Worm (Caenorhabditis elegans): ENCODE measurements around the gene bcl-7.

bcl-7 gene

ce11 chrIII:5942104-5942503, 16.2 kb downstream of the bcl-7 start (continued):
- TF ChIP-seq ceh-100 (GFP tag; IDR thresholded peaks at IDR 0.05) (no peak), gei-17 (GFP tag; optimal IDR thresholded peaks at IDR 0.05) (no peak), lsl-1 (GFP tag; optimal IDR thresholded peaks at IDR 0.05) (no peak), mcd-1 (GFP tag; IDR thresholded peaks at IDR 0.05) (no peak), akir-1 (GFP tag; optimal IDR thresholded peaks at IDR 0.05) (no peak), madf-8 (GFP tag; conservative IDR thresholded peaks at IDR 0.05) (no peak), cebp-1 (GFP tag; IDR thresholded peaks at IDR 0.05) (no peak), cebp-1 (tag; optimal IDR thresholded peaks at IDR 0.05) (no peak), F52B5.7 (tag; optimal IDR thresholded peaks at IDR 0.05) (no peak), mes-4 (tag; optimal IDR thresholded peaks at IDR 0.05) (no peak), attf-3 (GFP tag; conservative IDR thresholded peaks at IDR 0.05) (no peak), ztf-25 (GFP tag; IDR thresholded peaks at IDR 0.05) (no peak), ceh-40 (GFP tag; IDR thresholded peaks at IDR 0.05) (peak; percentile 49; the same call in 1 of the 2 replicates), dox-1 (GFP tag; IDR thresholded peaks at IDR 0.05) (peak; percentile 34), ztf-22 (GFP tag; optimal IDR thresholded peaks at IDR 0.05) (no peak), lin-35 (GFP tag; optimal IDR thresholded peaks at IDR 0.05) (peak in 1 of 3 experiments; percentile 51), xnd-1 (tag; optimal IDR thresholded peaks at IDR 0.05) (no peak)

- TF ChIP-seq F39B2.1 (GFP tag; IDR thresholded peaks at IDR 0.05) (0 out of 2 replicates have a peak, but pooled peaks have one; percentile 4), Y79H2A.3 (GFP tag; conservative IDR thresholded peaks at IDR 0.05) (peak; percentile 92; the same call in 1 of the 2 replicates), ceh-79 (tag; optimal IDR thresholded peaks at IDR 0.05) (no peak), nfya-2 (GFP tag; IDR thresholded peaks at IDR 0.05) (0 out of 2 replicates have a peak, but pooled peaks have one; percentile 2), mel-28 (tag; optimal IDR thresholded peaks at IDR 0.05; ENCODE audit: borderline replicate concordance) (peak; percentile 69), T07F8.4 (tag; optimal IDR thresholded peaks at IDR 0.05) (peak; percentile 51), nhr-90 (tag; optimal IDR thresholded peaks at IDR 0.05) (peak; percentile 65), egrh-3 (GFP tag; IDR thresholded peaks at IDR 0.05) (no peak; the same call in 1 of the 2 replicates), fkh-3 (tag; optimal IDR thresholded peaks at IDR 0.05) (peak; percentile 3), lin-35 (GFP tag; optimal IDR thresholded peaks at IDR 0.05) (peak in 1 of 3 experiments; percentile 78), ztf-18 (tag; optimal IDR thresholded peaks at IDR 0.05) (peak; percentile 11), attf-3 (GFP tag; conservative IDR thresholded peaks at IDR 0.05) (peak; percentile 40; the same call in 1 of the 2 replicates), F23B12.7 (tag; optimal IDR thresholded peaks at IDR 0.05; ENCODE audit: insufficient read depth) (peak; percentile 26), hmg-20 (GFP tag; IDR thresholded peaks at IDR 0.05) (0 out of 2 replicates have a peak, but pooled peaks have one; percentile 30), mcd-1 (GFP tag; IDR thresholded peaks at IDR 0.05) (peak; percentile 56), dox-1 (GFP tag; IDR thresholded peaks at IDR 0.05) (peak; percentile 56), B0019.2 (GFP tag; conservative IDR thresholded peaks at IDR 0.05) (no peak), egl-44 (GFP tag; IDR thresholded peaks at IDR 0.05) (peak; percentile 66), sptf-2 (GFP tag; optimal IDR thresholded peaks at IDR 0.05) (no peak), F37B4.10 (GFP tag; IDR thresholded peaks at IDR 0.05) (no peak), madf-10 (tag; optimal IDR thresholded peaks at IDR 0.05) (peak; percentile 82), ztf-26 (tag; optimal IDR thresholded peaks at IDR 0.05) (peak; percentile 21), ztf-3 (GFP tag; optimal IDR thresholded peaks at IDR 0.05) (peak; percentile 21), B0336.3 (GFP tag; IDR thresholded peaks at IDR 0.05) (peak; percentile 93), snpc-1.3 (tag; optimal IDR thresholded peaks at IDR 0.05; ENCODE audit: insufficient read depth) (no peak), tlf-1 (GFP tag; optimal IDR thresholded peaks at IDR 0.05) (peak; percentile 84), Y67H2A.10 (GFP tag; conservative IDR thresholded peaks at IDR 0.05) (no peak), zim-3 (tag; optimal IDR thresholded peaks at IDR 0.05) (peak; percentile 27), somi-1 (GFP tag; optimal IDR thresholded peaks at IDR 0.05) (peak; percentile 30), ekl-4 (GFP tag; IDR thresholded peaks at IDR 0.05) (peak; percentile 81), bed-1 (GFP tag; IDR thresholded peaks at IDR 0.05) (no peak), Y53G8AR.9 (GFP tag; conservative IDR thresholded peaks at IDR 0.05) (peak; percentile 90)
These were observed 17.7 kb downstream of the bcl-7 start for ce11 chrIII:5943368-5944180.
